Worm (Caenorhabditis elegans) whole organism, L2 larva: ENCODE data around the gene unc-23.

Source experiments
- C34F6.9 ChIP-seq: fragments of 150-350 bp; optimal IDR thresholded peaks from 2 replicates; lab custom pipeline; 2014; ENCODE audit warnings: missing biosample characterization, missing genetic modification characterization
- F13H6.1 ChIP-seq: sonication (generic microtip); optimal IDR thresholded peaks from 2 replicates; lab custom pipeline; 2016; ENCODE audit warnings: missing genetic modification characterization, missing compliant biosample characterization
- Y55F3AM.14 ChIP-seq: fragments of 200-800 bp; sonication (Bioruptor generic); optimal IDR thresholded peaks from 2 replicates; lab custom pipeline; 2018; ENCODE audit warnings: mild to moderate bottlenecking, missing genetic modification characterization, missing compliant biosample characterization
- alr-1 ChIP-seq: fragments of 150-350 bp; optimal IDR thresholded peaks from 2 replicates; lab custom pipeline; 2014; ENCODE audit warnings: missing biosample characterization, missing genetic modification characterization
- aly-2 ChIP-seq: fragments of 150-350 bp; optimal IDR thresholded peaks from 2 replicates; lab custom pipeline; 2014; ENCODE audit warnings: missing biosample characterization, missing genetic modification characterization
- ama-1 ChIP-seq: fragments of 150-350 bp; optimal IDR thresholded peaks from 2 replicates; lab custom pipeline; 2018; ENCODE audit warnings: inconsistent platforms
- blmp-1 ChIP-seq: sonication (generic microtip); optimal IDR thresholded peaks from 2 replicates; lab custom pipeline; 2017; ENCODE audit warnings: missing genetic modification characterization, mild to moderate bottlenecking, missing compliant biosample characterization, antibody characterized with exemption, moderate library complexity; ENCODE audit not compliant: insufficient read depth
- ceh-16 ChIP-seq: fragments of 150-350 bp; optimal IDR thresholded peaks from 2 replicates; lab custom pipeline; 2014; ENCODE audit warnings: missing biosample characterization, missing genetic modification characterization
- egl-27 ChIP-seq: sonication (generic microtip); optimal IDR thresholded peaks from 3 replicates; lab custom pipeline; 2017; ENCODE audit warnings: missing biosample characterization, missing genetic modification reagents, missing genetic modification characterization
- elt-1 ChIP-seq: fragments of 150-350 bp; optimal IDR thresholded peaks from 2 replicates; lab custom pipeline; 2014; ENCODE audit warnings: missing biosample characterization, missing genetic modification characterization
- elt-3 ChIP-seq: sonication (generic microtip); optimal IDR thresholded peaks from 2 replicates; lab custom pipeline; 2017; ENCODE audit warnings: missing biosample characterization, missing genetic modification characterization
- fos-1 ChIP-seq: fragments of 150-350 bp; optimal IDR thresholded peaks from 2 replicates; lab custom pipeline; 2014; ENCODE audit warnings: missing biosample characterization, missing genetic modification characterization
- lin-13 ChIP-seq: fragments of 150-350 bp; optimal IDR thresholded peaks from 2 replicates; lab custom pipeline; 2014; ENCODE audit warnings: missing biosample characterization, missing genetic modification reagents, missing genetic modification characterization
- lin-39 ChIP-seq: fragments of 150-350 bp; optimal IDR thresholded peaks from 2 replicates; lab custom pipeline; 2014; ENCODE audit warnings: missing biosample characterization, missing genetic modification reagents, missing genetic modification characterization
- lsy-2 ChIP-seq, 2 experiments: fragments of 150-350 bp in 1 of 2; sonication (generic microtip) in 1 of 2; optimal IDR thresholded peaks; 2 replicates each; lab custom pipeline; 2014 to 2017; ENCODE audit warnings: missing biosample characterization in 2 of 2, missing genetic modification characterization in 2 of 2
- mab-5 ChIP-seq: fragments of 150-350 bp; optimal IDR thresholded peaks from 2 replicates; lab custom pipeline; 2014; ENCODE audit warnings: missing biosample characterization, missing genetic modification characterization
- mbf-1 ChIP-seq: sonication (generic microtip); optimal IDR thresholded peaks from 2 replicates; lab custom pipeline; 2017; ENCODE audit warnings: missing biosample characterization, missing genetic modification characterization
- mdl-1 ChIP-seq, 2 experiments: fragments of 150-350 bp in 1 of 2; sonication (generic microtip) in 1 of 2; optimal IDR thresholded peaks; 2 replicates each; lab custom pipeline; 2017; ENCODE audit warnings: missing biosample characterization in 2 of 2, missing genetic modification characterization in 2 of 2
- nhr-10 ChIP-seq: sonication (generic microtip); optimal IDR thresholded peaks from 2 replicates; lab custom pipeline; 2017; ENCODE audit warnings: missing biosample characterization, missing genetic modification characterization
- nhr-12 ChIP-seq: fragments of 150-350 bp; optimal IDR thresholded peaks from 2 replicates; lab custom pipeline; 2014; ENCODE audit warnings: missing biosample characterization, missing genetic modification characterization
- nhr-129 ChIP-seq: fragments of 150-350 bp; optimal IDR thresholded peaks from 2 replicates; lab custom pipeline; 2014; ENCODE audit warnings: missing biosample characterization, missing genetic modification characterization
- nhr-237 ChIP-seq: fragments of 150-350 bp; optimal IDR thresholded peaks from 2 replicates; lab custom pipeline; 2014; ENCODE audit warnings: missing biosample characterization, missing genetic modification characterization
- nhr-25 ChIP-seq: fragments of 150-350 bp; sonication (generic microtip); optimal IDR thresholded peaks from 3 replicates; lab custom pipeline; 2014; ENCODE audit warnings: missing biosample characterization, missing genetic modification characterization
- nhr-6 ChIP-seq: fragments of 150-350 bp; optimal IDR thresholded peaks from 2 replicates; lab custom pipeline; 2014; ENCODE audit warnings: missing biosample characterization, missing genetic modification characterization
- nhr-77 ChIP-seq: fragments of 150-350 bp; optimal IDR thresholded peaks from 2 replicates; lab custom pipeline; 2014; ENCODE audit warnings: missing biosample characterization, missing genetic modification characterization
- peb-1 ChIP-seq: fragments of 150-350 bp; optimal IDR thresholded peaks from 2 replicates; lab custom pipeline; 2014; ENCODE audit warnings: missing biosample characterization, missing genetic modification characterization
- sem-4 ChIP-seq: fragments of 150-350 bp; optimal IDR thresholded peaks from 2 replicates; lab custom pipeline; 2014; ENCODE audit warnings: missing biosample characterization, missing genetic modification reagents, missing genetic modification characterization
- skn-1 ChIP-seq: sonication (generic microtip); optimal IDR thresholded peaks from 2 replicates; lab custom pipeline; 2017; ENCODE audit warnings: missing biosample characterization, missing genetic modification characterization
- sma-3 ChIP-seq: sonication (generic microtip); optimal IDR thresholded peaks from 2 replicates; lab custom pipeline; 2016; ENCODE audit warnings: missing genetic modification reagents, missing genetic modification characterization, missing compliant biosample characterization
- zag-1 ChIP-seq: fragments of 150-350 bp; optimal IDR thresholded peaks from 2 replicates; lab custom pipeline; 2014; ENCODE audit warnings: missing biosample characterization, missing genetic modification characterization
- ztf-1 ChIP-seq: fragments of 200-800 bp; sonication (Bioruptor generic); conservative IDR thresholded peaks from 2 replicates; pipeline ENCODE4 v1.3.6; 2022; ENCODE audit warnings: missing genetic modification characterization, missing compliant biosample characterization
- ztf-11 ChIP-seq: sonication (generic microtip); optimal IDR thresholded peaks from 2 replicates; lab custom pipeline; 2017; ENCODE audit warnings: missing biosample characterization, missing genetic modification characterization

Gene unc-23

DNA sequence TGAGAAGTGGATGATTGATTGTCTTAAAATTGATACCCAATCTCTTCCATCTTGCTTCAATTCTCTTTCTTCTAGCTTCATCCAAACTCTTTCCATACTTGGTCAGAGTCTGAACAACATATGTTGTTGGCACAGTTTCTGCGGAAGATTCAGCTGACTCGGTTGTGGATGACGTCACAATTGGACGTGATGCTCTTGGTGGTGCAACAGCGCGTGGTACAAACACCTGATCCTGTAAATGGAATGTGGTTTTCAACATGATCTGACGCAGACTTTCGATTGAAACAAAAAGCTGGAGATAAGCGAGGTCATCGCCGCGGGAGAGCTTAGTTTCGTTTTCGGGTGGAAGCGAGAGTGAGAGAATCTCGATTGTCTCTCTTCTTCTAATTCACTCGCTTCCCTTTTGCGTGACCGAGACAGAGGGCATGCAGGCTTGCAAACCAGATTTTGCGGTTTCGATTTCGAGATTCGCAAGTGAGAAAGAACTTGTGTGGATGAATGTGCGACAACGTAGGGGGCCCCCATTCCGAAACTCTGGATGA lies 6.3 kb downstream of the unc-23 start:
- TF ChIP-seq ztf-1 (GFP tag; lab: Robert Waterston, UW), result no peak
- TF ChIP-seq alr-1 (tag; lab: Kevin White, UChicago), result no peak
- TF ChIP-seq mab-5, result no peak
- TF ChIP-seq blmp-1, result peak; percentile 70
- no peak for TF ChIP-seq sem-4

- no peak for TF ChIP-seq elt-1 (tag; lab: Kevin White, UChicago)
- TF ChIP-seq sem-4, result no peak
- TF ChIP-seq nhr-6, result no peak
- no peak for TF ChIP-seq nhr-10
- no peak for TF ChIP-seq lsy-2 (tag; optimal IDR thresholded peaks at IDR 0.05; lab: Kevin White, UChicago)
- TF ChIP-seq nhr-237 (tag; lab: Kevin White, UChicago), result no peak
- TF ChIP-seq ztf-11 (tag; lab: Kevin White, UChicago), result no peak
- TF ChIP-seq blmp-1, result no peak
- TF ChIP-seq ztf-1 (GFP tag; lab: Robert Waterston, UW), result no peak
- TF ChIP-seq skn-1 (tag; lab: Kevin White, UChicago), result no peak
Observed at ce11 chrV:8943963-8944362, 7.8 kb downstream of the unc-23 start, which contains the start of gene T19A5.3. Gene T19A5.3, minus strand, starts transcription at chrV:8944063.

DNA sequence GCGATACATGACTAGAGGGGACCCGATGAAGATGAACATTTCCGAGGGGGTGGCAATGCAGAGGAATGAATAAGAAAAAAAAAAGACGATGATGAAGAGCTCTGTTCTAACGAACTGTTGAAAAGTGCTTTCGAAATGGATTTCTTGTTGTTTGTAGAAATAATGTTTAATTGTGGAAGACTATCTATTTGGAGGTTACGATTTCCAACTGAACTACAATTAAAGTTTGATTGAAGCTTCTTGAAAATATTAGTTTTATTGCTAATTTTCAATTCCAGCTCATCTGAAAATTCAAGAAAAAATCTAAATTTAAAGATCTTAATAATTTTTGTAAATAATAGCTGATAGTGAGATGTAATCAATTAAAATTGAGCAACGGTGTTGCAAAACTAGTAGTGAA lies 8.3 kb downstream of the unc-23 start:
- TF ChIP-seq alr-1 (tag; lab: Kevin White, UChicago) (no peak), sem-4 (no peak), ama-1 (lab: Kevin White, UChicago) (no peak)

ce11 chrV:8946142-8946541 lies 10.0 kb downstream of the unc-23 start:
- TF ChIP-seq ceh-16 (tag; lab: Kevin White, UChicago), result no peak
- TF ChIP-seq elt-3 (tag; lab: Kevin White, UChicago), result no peak
- TF ChIP-seq ztf-11 (tag; lab: Kevin White, UChicago), result no peak
- no peak for TF ChIP-seq aly-2 (tag; lab: Kevin White, UChicago)
- no peak for TF ChIP-seq fos-1
- TF ChIP-seq lin-39, result no peak
- TF ChIP-seq nhr-77 (tag; lab: Kevin White, UChicago), result no peak
- TF ChIP-seq, all 48 proteins: peak for 0

DNA sequence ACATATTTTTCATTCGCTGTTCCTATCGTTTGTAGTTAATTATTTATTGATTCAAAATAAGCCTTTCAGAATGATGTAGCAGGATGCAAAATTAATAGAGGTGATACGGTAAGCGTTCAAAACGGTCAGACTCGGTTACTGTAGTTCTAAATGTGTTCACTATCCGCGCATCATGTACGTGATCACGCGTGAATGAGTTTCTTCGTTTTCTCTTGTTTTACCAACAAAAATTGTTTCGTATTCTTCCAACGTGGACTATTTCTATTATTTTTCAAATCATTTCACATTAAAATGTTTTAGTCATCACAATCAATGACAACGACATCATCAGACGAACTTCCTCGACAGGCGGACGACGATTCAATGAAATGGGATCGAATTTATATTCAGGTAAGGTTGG lies 11.3 kb downstream of the unc-23 start, which contains the start of gene gck-1:
Gene gck-1 (plus strand): TSS at position 301 of the 400 bp plus-strand sequence.
- TF ChIP-seq mab-5, result no peak
- TF ChIP-seq nhr-6, result no peak

DNA sequence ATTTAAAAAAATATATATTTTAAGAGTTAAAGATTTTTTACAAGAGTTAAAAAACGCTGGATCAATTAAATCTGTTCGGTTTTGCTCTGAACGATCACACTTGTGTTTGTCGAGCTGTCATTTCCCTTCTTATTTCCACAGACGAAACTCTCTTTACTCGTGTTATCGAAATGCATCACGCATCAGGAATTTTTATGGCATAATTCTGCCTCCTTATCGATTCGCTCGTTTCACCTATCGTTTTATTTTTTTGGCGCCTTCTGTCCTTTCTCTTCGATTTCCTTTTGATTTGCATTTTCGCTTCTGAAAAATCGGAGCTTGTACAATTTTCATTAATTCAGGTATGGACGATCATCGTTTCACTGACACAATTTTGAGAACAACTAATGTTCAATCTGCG lies 12.2 kb downstream of the unc-23 start:
- TF ChIP-seq fos-1 (peak; percentile 66), sem-4 (no peak), sma-3 (no peak)

DNA sequence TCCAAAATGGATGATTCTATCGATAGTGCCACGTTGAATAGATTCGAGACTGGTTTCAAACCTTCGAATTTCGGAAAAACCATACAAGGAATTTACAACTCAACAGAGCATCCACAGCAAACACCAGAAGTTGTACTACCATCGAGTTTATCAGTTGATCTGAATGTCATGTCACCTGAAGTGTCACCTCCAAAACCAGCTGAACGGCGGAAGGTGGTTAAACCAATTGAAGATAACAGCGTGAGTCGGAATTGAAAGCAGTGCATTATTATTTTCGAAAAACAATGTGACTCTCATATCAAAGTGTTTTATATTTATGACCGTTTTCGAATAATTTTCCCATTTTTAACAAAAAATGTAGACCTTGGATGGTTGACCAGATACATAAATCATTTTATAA lies 12.8 kb downstream of the unc-23 start:
- TF ChIP-seq fos-1 (no peak), nhr-10 (no peak), ztf-11 (tag; lab: Kevin White, UChicago) (no peak), alr-1 (tag; lab: Kevin White, UChicago) (no peak), C34F6.9 (tag; lab: Kevin White, UChicago) (no peak), mbf-1 (tag; lab: Kevin White, UChicago) (no peak), egl-27 (no peak), Y55F3AM.14 (GFP tag; lab: Kevin White, UChicago) (no peak), nhr-6 (no peak), nhr-25 (no peak), lin-39 (no peak), aly-2 (tag; lab: Kevin White, UChicago) (no peak)

- TF ChIP-seq mdl-1 (tag; optimal IDR thresholded peaks at IDR 0.05; lab: Kevin White, UChicago) (no peak), peb-1 (no peak), nhr-12 (tag; lab: Kevin White, UChicago) (no peak), ztf-1 (GFP tag; lab: Robert Waterston, UW) (no peak), F13H6.1 (tag; lab: Kevin White, UChicago) (no peak), nhr-129 (tag; lab: Kevin White, UChicago) (no peak), lin-13 (GFP tag; lab: Kevin White, UChicago) (no peak), fos-1 (no peak), zag-1 (tag; lab: Kevin White, UChicago) (no peak), sma-3 (no peak), lsy-2 (tag; optimal IDR thresholded peaks at IDR 0.05; lab: Kevin White, UChicago) (no peak), lin-39 (no peak), ama-1 (lab: Kevin White, UChicago) (no peak)
Observed at ce11 chrV:8949873-8950272, 13.7 kb downstream of the unc-23 start.
